Fruit fly (Drosophila melanogaster) Kc167 (cell line): ENCODE results near the gene CG1622.

ENCODE experiments used
- Myc ChIP-seq: fragments of >200 bp; optimal IDR thresholded peaks from 2 replicates; lab custom pipeline; 2017; ENCODE audit warnings: missing external identifiers
- Sin3A ChIP-seq: fragments of >200 bp; optimal IDR thresholded peaks from 2 replicates; lab custom pipeline; 2018; ENCODE audit warnings: missing external identifiers
- ttk ChIP-seq: sonication (Bioruptor generic); optimal IDR thresholded peaks from 2 replicates; lab custom pipeline; 2017; ENCODE audit warnings: missing external identifiers

DNA sequence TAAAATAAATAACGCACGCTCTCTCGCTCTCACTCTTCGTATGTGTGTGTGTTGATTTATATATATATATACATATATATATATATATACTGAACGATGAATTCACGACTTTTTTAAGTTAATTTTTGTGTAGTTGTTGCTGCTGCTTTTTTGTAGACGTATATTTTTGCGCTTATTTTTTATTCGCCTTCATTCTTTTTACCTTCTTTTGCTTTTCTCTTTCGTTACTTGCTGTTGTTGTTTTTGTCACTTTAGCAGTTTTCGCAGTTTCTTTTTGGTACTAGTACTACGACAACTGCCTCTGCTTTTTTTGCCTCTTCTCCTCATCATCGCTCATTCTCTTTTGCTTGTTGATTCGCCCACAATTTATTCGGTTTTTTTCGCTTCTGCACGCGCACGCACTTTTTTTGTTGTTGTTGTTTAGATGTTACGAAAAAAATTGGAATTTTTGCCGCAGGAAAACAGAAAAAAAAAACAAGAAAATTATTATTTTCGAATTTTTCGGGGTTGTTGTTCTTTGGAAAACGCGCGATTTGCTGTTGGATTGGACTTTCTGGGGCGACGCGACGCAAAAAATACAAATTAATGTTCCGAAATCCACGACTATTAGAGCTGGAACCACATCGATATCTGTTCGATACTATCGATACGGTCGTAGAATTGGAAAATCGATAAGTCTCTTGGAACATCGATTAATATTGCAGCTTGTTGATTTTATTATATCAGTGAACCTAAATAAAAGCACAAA lies 11.7 kb upstream of the CG1622 start, which contains the start of the genes HDAC4 and CG15743:
- TF ChIP-seq Sin3A = no peak
- no peak for TF ChIP-seq Myc
- TF ChIP-seq ttk (lab: Kevin White, UChicago) = no peak
